Fruit fly (Drosophila melanogaster) whole organism, embryonic: ENCODE measurements around the gene MED14.
A peak's percentile ranks its signal among the peaks of the same experiment; 100 is the strongest.

Experiments
- Abd-B ChIP-seq: fragments of 200-800 bp; sonication (Bioruptor generic); optimal IDR thresholded peaks from 2 replicates; lab custom pipeline; 2018; ENCODE audit warnings: missing biosample characterization, mild to moderate bottlenecking, missing genetic modification characterization, moderate library complexity
- Asciz ChIP-seq: fragments of 200-800 bp; sonication (Bioruptor generic); optimal IDR thresholded peaks from 2 replicates; lab custom pipeline; 2017; ENCODE audit warnings: missing biosample characterization, mild to moderate bottlenecking, missing genetic modification characterization, missing genetic modification reagents
- Atf3 ChIP-seq: fragments of 200-800 bp; sonication (Bioruptor generic); optimal IDR thresholded peaks from 3 replicates; lab custom pipeline; 2016; ENCODE audit warnings: missing biosample characterization, missing genetic modification characterization
- BtbVII ChIP-seq: fragments of 200-800 bp; sonication (Bioruptor generic); optimal IDR thresholded peaks from 3 replicates; lab custom pipeline; 2017; ENCODE audit warnings: missing biosample characterization, mild to moderate bottlenecking, missing genetic modification characterization
- C15 ChIP-seq: fragments of 200-800 bp; sonication (Bioruptor generic); IDR thresholded peaks from 3 replicates; pipeline ENCODE4 v1.3.6; 2022; ENCODE audit warnings: missing biosample characterization, missing genetic modification characterization
- CG10543 ChIP-seq: fragments of 200-800 bp; sonication (Bioruptor generic); optimal IDR thresholded peaks from 3 replicates; lab custom pipeline; 2017; ENCODE audit warnings: missing biosample characterization, mild to moderate bottlenecking, missing genetic modification characterization, moderate library complexity
- CG11504 ChIP-seq: fragments of 200-800 bp; sonication (Bioruptor generic); optimal IDR thresholded peaks from 3 replicates; lab custom pipeline; 2019; ENCODE audit warnings: missing biosample characterization, mild to moderate bottlenecking, missing genetic modification characterization, moderate library complexity
- CG11695 ChIP-seq: fragments of 200-800 bp; sonication (Bioruptor generic); IDR thresholded peaks from 3 replicates; pipeline ENCODE4 v1.3.6; 2022; ENCODE audit warnings: missing biosample characterization, missing genetic modification characterization
- CG14441 ChIP-seq: fragments of 200-800 bp; sonication (Bioruptor generic); IDR thresholded peaks from 2 replicates; pipeline ENCODE4 v1.3.6; 2022; ENCODE audit warnings: missing biosample characterization, missing genetic modification characterization
- CG14710 ChIP-seq: fragments of 200-800 bp; sonication (Bioruptor generic); optimal IDR thresholded peaks from 3 replicates; lab custom pipeline; 2019; ENCODE audit warnings: missing biosample characterization, mild to moderate bottlenecking, missing genetic modification characterization, moderate library complexity
- CG15073 ChIP-seq: fragments of 200-800 bp; sonication (Bioruptor generic); optimal IDR thresholded peaks from 2 replicates; lab custom pipeline; 2016; ENCODE audit warnings: missing biosample characterization, missing genetic modification characterization
- CG16779 ChIP-seq: fragments of 200-800 bp; sonication (Bioruptor generic); IDR thresholded peaks from 2 replicates; pipeline ENCODE4 v1.3.6; 2022; ENCODE audit warnings: missing biosample characterization, missing genetic modification characterization
- CG17186 ChIP-seq: fragments of 200-800 bp; sonication (Bioruptor generic); optimal IDR thresholded peaks from 3 replicates; lab custom pipeline; 2017; ENCODE audit warnings: missing biosample characterization, missing genetic modification reagents, missing genetic modification characterization
- CG17361 ChIP-seq: fragments of 200-800 bp; sonication (Bioruptor generic); IDR thresholded peaks from 3 replicates; pipeline ENCODE4 v1.3.6; 2022; ENCODE audit warnings: missing biosample characterization, missing genetic modification characterization
- CG17802 ChIP-seq: fragments of 200-800 bp; sonication (Bioruptor generic); optimal IDR thresholded peaks from 2 replicates; lab custom pipeline; 2018; ENCODE audit warnings: missing biosample characterization, mild to moderate bottlenecking, missing genetic modification characterization, moderate library complexity
- CG31365 ChIP-seq: fragments of 200-800 bp; sonication (Bioruptor generic); optimal IDR thresholded peaks from 2 replicates; lab custom pipeline; 2018; ENCODE audit warnings: missing biosample characterization, mild to moderate bottlenecking, missing genetic modification characterization
- CG31388 ChIP-seq: fragments of 200-800 bp; sonication (Bioruptor generic); optimal IDR thresholded peaks from 2 replicates; lab custom pipeline; 2016; ENCODE audit warnings: missing biosample characterization, missing genetic modification characterization
- CG6854 ChIP-seq: fragments of 200-800 bp; sonication (Bioruptor generic); optimal IDR thresholded peaks from 3 replicates; lab custom pipeline; 2017; ENCODE audit warnings: missing biosample characterization, mild to moderate bottlenecking, missing genetic modification characterization
- CG7357 ChIP-seq: fragments of 200-800 bp; sonication (Bioruptor generic); IDR thresholded peaks from 3 replicates; pipeline ENCODE4 v1.3.6; 2022; ENCODE audit warnings: missing biosample characterization, missing genetic modification characterization
- CG7839 ChIP-seq: fragments of 200-800 bp; sonication (Bioruptor generic); optimal IDR thresholded peaks from 3 replicates; lab custom pipeline; 2018; ENCODE audit warnings: missing biosample characterization, mild to moderate bottlenecking, missing genetic modification characterization, moderate library complexity
- CG9797 ChIP-seq: fragments of 200-800 bp; sonication (Bioruptor generic); optimal IDR thresholded peaks from 3 replicates; lab custom pipeline; 2018; ENCODE audit warnings: missing biosample characterization, mild to moderate bottlenecking, missing genetic modification characterization
- CG9817 ChIP-seq: fragments of 200-800 bp; sonication (Bioruptor generic); optimal IDR thresholded peaks from 2 replicates; lab custom pipeline; 2018; ENCODE audit warnings: missing biosample characterization, mild to moderate bottlenecking, missing genetic modification characterization, moderate library complexity
- Camta ChIP-seq: fragments of 200-800 bp; sonication (Bioruptor generic); optimal IDR thresholded peaks from 2 replicates; lab custom pipeline; 2016; ENCODE audit warnings: missing biosample characterization, missing genetic modification characterization
- CrebB ChIP-seq: fragments of 200-800 bp; sonication (Bioruptor generic); optimal IDR thresholded peaks from 3 replicates; lab custom pipeline; 2018; ENCODE audit warnings: missing biosample characterization, mild to moderate bottlenecking, missing genetic modification characterization
- Deaf1 ChIP-seq: fragments of 200-800 bp; optimal IDR thresholded peaks from 3 replicates; lab custom pipeline; 2019; ENCODE audit warnings: missing biosample characterization, mild to moderate bottlenecking, missing genetic modification characterization, moderate library complexity
- H2.0 ChIP-seq: fragments of 200-800 bp; sonication (Bioruptor generic); IDR thresholded peaks from 2 replicates; pipeline ENCODE4 v1.3.6; 2022; ENCODE audit warnings: missing biosample characterization, missing genetic modification characterization
- HHEX ChIP-seq: fragments of 200-800 bp; sonication (Bioruptor generic); optimal IDR thresholded peaks from 3 replicates; lab custom pipeline; 2017; ENCODE audit warnings: missing biosample characterization, mild to moderate bottlenecking, missing genetic modification characterization, missing genetic modification reagents
- Hey ChIP-seq: fragments of 200-800 bp; sonication (Bioruptor generic); optimal IDR thresholded peaks from 3 replicates; lab custom pipeline; 2018; ENCODE audit warnings: missing biosample characterization, mild to moderate bottlenecking, missing genetic modification characterization
- Kr ChIP-seq: fragments of 200-800 bp; sonication (Bioruptor generic); optimal IDR thresholded peaks from 2 replicates; lab custom pipeline; 2017; ENCODE audit warnings: missing biosample characterization, mild to moderate bottlenecking, missing genetic modification characterization
- Lim3 ChIP-seq: fragments of 200-800 bp; sonication (Bioruptor generic); IDR thresholded peaks from 2 replicates; pipeline ENCODE4 v1.3.6; 2022; ENCODE audit warnings: missing biosample characterization, missing genetic modification characterization
- NC2α ChIP-seq: fragments of 200-800 bp; sonication (Bioruptor generic); optimal IDR thresholded peaks from 2 replicates; lab custom pipeline; 2016; ENCODE audit warnings: missing biosample characterization, missing genetic modification characterization
- Poxn ChIP-seq: fragments of 200-800 bp; sonication (Bioruptor generic); IDR thresholded peaks from 2 replicates; pipeline ENCODE4 v1.3.6; 2022; ENCODE audit warnings: missing biosample characterization, missing genetic modification characterization
- Ravus ChIP-seq: fragments of 200-800 bp; sonication (Bioruptor generic); IDR thresholded peaks from 2 replicates; pipeline ENCODE4 v1.3.6; 2022; ENCODE audit warnings: missing biosample characterization, missing genetic modification characterization
- Scr ChIP-seq: fragments of 200-800 bp; sonication (Bioruptor generic); IDR thresholded peaks from 2 replicates; pipeline ENCODE4 v1.3.6; 2022; ENCODE audit warnings: missing biosample characterization, missing genetic modification characterization; ENCODE audit not compliant: partially characterized antibody
- Sin3A ChIP-seq: fragments of >200 bp; optimal IDR thresholded peaks from 2 replicates; lab custom pipeline; 2018
- Sry-β ChIP-seq: fragments of 200-800 bp; sonication (Bioruptor generic); optimal IDR thresholded peaks from 2 replicates; lab custom pipeline; 2018; ENCODE audit warnings: missing biosample characterization, mild to moderate bottlenecking, missing genetic modification characterization, moderate library complexity
- ab ChIP-seq: fragments of 200-800 bp; sonication (Bioruptor generic); optimal IDR thresholded peaks from 2 replicates; lab custom pipeline; 2016; ENCODE audit warnings: missing biosample characterization, missing genetic modification characterization
- al ChIP-seq: fragments of 200-800 bp; sonication (Bioruptor generic); IDR thresholded peaks from 2 replicates; pipeline ENCODE4 v1.3.6; 2022; ENCODE audit warnings: missing biosample characterization, missing genetic modification characterization
- chif ChIP-seq, 2 experiments: fragments of 200-800 bp; sonication (Bioruptor generic); optimal IDR thresholded peaks; 3 replicates each; lab custom pipeline; 2016; ENCODE audit warnings: missing biosample characterization in 2 of 2, missing genetic modification characterization in 2 of 2
- croc ChIP-seq: fragments of 200-800 bp; sonication (Bioruptor generic); conservative IDR thresholded peaks from 3 replicates; pipeline ENCODE4 v1.3.6; 2022; ENCODE audit warnings: missing biosample characterization, missing genetic modification characterization
- dpn ChIP-seq, 2 experiments: fragments of 200-800 bp; sonication (Bioruptor generic); optimal IDR thresholded peaks; 3 replicates each; lab custom pipeline; 2016; ENCODE audit warnings: missing biosample characterization in 2 of 2, missing genetic modification characterization in 2 of 2
- ftz-f1 ChIP-seq: fragments of 200-800 bp; sonication (Bioruptor generic); optimal IDR thresholded peaks from 2 replicates; lab custom pipeline; 2016; ENCODE audit warnings: missing biosample characterization, missing genetic modification characterization
- fu2 ChIP-seq: fragments of 200-800 bp; sonication (Bioruptor generic); optimal IDR thresholded peaks from 2 replicates; lab custom pipeline; 2016; ENCODE audit warnings: missing biosample characterization, missing genetic modification characterization
- gfzf ChIP-seq: fragments of 200-800 bp; sonication (Bioruptor generic); optimal IDR thresholded peaks from 2 replicates; lab custom pipeline; 2016; ENCODE audit warnings: missing biosample characterization, mild to moderate bottlenecking, missing genetic modification characterization, moderate library complexity
- gro ChIP-seq: fragments of 200-800 bp; sonication (Bioruptor generic); optimal IDR thresholded peaks from 2 replicates; lab custom pipeline; 2016; ENCODE audit warnings: missing biosample characterization, missing genetic modification characterization
- ken ChIP-seq: fragments of 200-800 bp; sonication (Bioruptor generic); IDR thresholded peaks from 3 replicates; pipeline ENCODE4 v1.3.6; 2022; ENCODE audit warnings: missing biosample characterization, missing genetic modification characterization
- knrl ChIP-seq: fragments of 200-800 bp; sonication (Bioruptor generic); IDR thresholded peaks from 3 replicates; pipeline ENCODE4 v1.3.6; 2022; ENCODE audit warnings: missing biosample characterization, missing genetic modification characterization; ENCODE audit not compliant: partially characterized antibody
- oc ChIP-seq: fragments of 200-800 bp; sonication (Bioruptor generic); optimal IDR thresholded peaks from 2 replicates; lab custom pipeline; 2018; ENCODE audit warnings: missing biosample characterization, mild to moderate bottlenecking, missing genetic modification characterization, moderate library complexity
- row ChIP-seq: fragments of 200-800 bp; sonication (Bioruptor generic); IDR thresholded peaks from 3 replicates; pipeline ENCODE4 v1.3.6; 2022; ENCODE audit warnings: missing biosample characterization, missing genetic modification characterization
- seq ChIP-seq: fragments of 200-800 bp; sonication (Bioruptor generic); IDR thresholded peaks from 2 replicates; pipeline ENCODE4 v1.3.6; 2022; ENCODE audit warnings: missing biosample characterization, missing genetic modification characterization

MED14 gene

dm6 chr3L:644111-644718 is 51.2 kb downstream of the MED14 start (continued):
- TF ChIP-seq CG14710 (tag; lab: Kevin White, UChicago) (peak; percentile 80), al (GFP tag; lab: Robert Waterston, UW) (peak; percentile 62), ken (peak; percentile 90), CG6854 (GFP tag; lab: Kevin White, UChicago) (peak; percentile 56), gro (GFP tag; lab: Kevin White, UChicago) (peak; percentile 46), CG10543 (GFP tag; lab: Kevin White, UChicago) (peak; percentile 54), knrl (no peak), CG17802 (tag; lab: Kevin White, UChicago) (peak; percentile 79), Asciz (GFP tag; lab: Kevin White, UChicago) (peak; percentile 90), ab (GFP tag; lab: Kevin White, UChicago) (peak; percentile 78), CG17186 (GFP tag; lab: Kevin White, UChicago) (peak; percentile 68), Abd-B (peak; percentile 79), CG7839 (tag; lab: Kevin White, UChicago) (peak; percentile 86), oc (tag; lab: Kevin White, UChicago) (peak; percentile 95), CG9797 (GFP tag; lab: Kevin White, UChicago) (no peak), CG15073 (no peak), CrebB (tag; lab: Kevin White, UChicago) (peak; percentile 81), Sry-β (GFP tag; lab: Kevin White, UChicago) (peak; percentile 46), HHEX (GFP tag; lab: Kevin White, UChicago) (peak; percentile 79), ftz-f1 (GFP tag; lab: Kevin White, UChicago) (no peak), H2.0 (GFP tag; lab: Robert Waterston, UW) (peak; percentile 84), BtbVII (GFP tag; lab: Kevin White, UChicago) (peak; percentile 55), fu2 (GFP tag; lab: Kevin White, UChicago) (peak; percentile 68), Kr (GFP tag; lab: Kevin White, UChicago) (no peak), NC2α (GFP tag; lab: Kevin White, UChicago) (peak; percentile 78), CG9817 (tag; lab: Kevin White, UChicago) (peak; percentile 64), C15 (GFP tag; lab: Robert Waterston, UW) (peak; percentile 36; the same call in 1 of the 3 replicates), Scr (GFP tag; lab: Robert Waterston, UW) (no peak), CG31365 (tag; lab: Kevin White, UChicago) (peak; percentile 67), CG31388 (peak; percentile 58), Ravus (peak; percentile 55), CG11504 (tag; lab: Kevin White, UChicago) (peak; percentile 92), CG11695 (GFP tag; lab: Robert Waterston, UW) (peak; percentile 78), Atf3 (peak; percentile 82), Hey (tag; lab: Kevin White, UChicago) (no peak), Camta (GFP tag; lab: Kevin White, UChicago) (peak; percentile 91), seq (GFP tag; lab: Robert Waterston, UW) (peak; percentile 65; the same call in 1 of the 2 replicates), croc (peak; percentile 76), row (GFP tag; lab: Robert Waterston, UW) (peak; percentile 88), Deaf1 (tag; lab: Kevin White, UChicago) (peak; percentile 52), Lim3 (peak; percentile 63; the same call in 1 of the 2 replicates), CG16779 (GFP tag; lab: Robert Waterston, UW) (0 out of 2 replicates have a peak, but pooled peaks have one; percentile 48), gfzf (GFP tag; lab: Kevin White, UChicago) (peak; percentile 3), CG14441 (GFP tag; lab: Robert Waterston, UW) (peak; percentile 86), dpn (GFP tag; optimal IDR thresholded peaks at IDR 0.05; lab: Kevin White, UChicago) (peak; percentile 86 to 94), Poxn (GFP tag; lab: Robert Waterston, UW) (no peak), CG17361 (GFP tag; lab: Robert Waterston, UW) (peak; percentile 82), Sin3A (lab: Kevin White, UChicago) (no peak), CG7357 (peak; percentile 73; the same call in 2 of the 3 replicates), chif (GFP tag; optimal IDR thresholded peaks at IDR 0.05; lab: Kevin White, UChicago) (peak; percentile 92 to 94)
